Fruit fly (Drosophila melanogaster): ENCODE measurements around the gene CG32536.
A peak's percentile ranks its signal among the peaks of the same experiment; 100 is the strongest.

CG32536 gene

DNA sequence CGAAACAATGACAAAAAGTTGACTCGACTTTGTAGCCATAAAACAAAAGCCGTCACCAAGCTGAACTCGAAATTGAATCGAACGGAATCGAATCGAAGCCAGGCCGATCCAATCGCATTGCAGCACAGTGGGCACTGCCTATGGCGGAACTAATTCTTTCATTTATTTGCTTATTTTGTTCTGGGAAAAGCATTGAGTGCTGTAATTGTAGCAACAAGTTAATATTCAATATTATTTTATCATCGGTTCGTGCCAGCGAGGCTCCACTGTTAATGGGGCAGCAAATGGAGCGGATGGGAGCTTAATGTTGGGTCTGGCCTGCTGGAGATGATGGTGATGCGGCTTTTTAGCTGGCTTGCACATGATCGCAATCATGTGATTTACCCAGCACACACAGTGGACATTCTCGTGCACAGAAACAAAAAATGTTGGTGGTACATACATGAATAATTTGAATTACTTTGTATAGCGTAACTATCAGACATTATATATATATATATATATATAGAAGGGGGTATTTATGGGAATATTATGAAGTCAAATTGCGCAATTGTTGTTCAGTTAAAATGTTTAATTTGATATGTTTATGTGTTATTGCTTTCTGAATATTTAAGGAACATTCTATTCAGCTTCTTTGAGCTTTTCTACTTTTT, 12.7 kb upstream of the CG32536 start (continued):
- TF ChIP-seq vfl (GFP tag; optimal IDR thresholded peaks at IDR 0.05) (peak; percentile 41), CG18619 (GFP tag; optimal IDR thresholded peaks at IDR 0.05) (peak; percentile 73), CG11723 (GFP tag; optimal IDR thresholded peaks at IDR 0.05) (peak; percentile 84), CG11398 (GFP tag; optimal IDR thresholded peaks at IDR 0.05) (peak; percentile 63), CG10366 (GFP tag; IDR thresholded peaks at IDR 0.05) (peak; percentile 93), CG4854 (GFP tag; optimal IDR thresholded peaks at IDR 0.05) (peak; percentile 82), Bgb (GFP tag; IDR thresholded peaks at IDR 0.05; ENCODE audit: partially characterized antibody) (no peak), Nf-YC (tag; optimal IDR thresholded peaks at IDR 0.05) (peak; percentile 79), seq (GFP tag; IDR thresholded peaks at IDR 0.05) (peak; percentile 91), eyg (GFP tag; optimal IDR thresholded peaks at IDR 0.05) (peak; percentile 72), Kr (GFP tag; optimal IDR thresholded peaks at IDR 0.05) (no peak), corto (GFP tag; optimal IDR thresholded peaks at IDR 0.05) (peak; percentile 95), CG3838 (GFP tag; optimal IDR thresholded peaks at IDR 0.05) (peak; percentile 53), Sox100B (GFP tag; optimal IDR thresholded peaks at IDR 0.05) (peak; percentile 78), tll (GFP tag; optimal IDR thresholded peaks at IDR 0.05) (no peak), zen2 (GFP tag; IDR thresholded peaks at IDR 0.05; ENCODE audit: partially characterized antibody) (no peak), CG10209 (GFP tag; optimal IDR thresholded peaks at IDR 0.05) (peak; percentile 82), Hr3 (GFP tag; optimal IDR thresholded peaks at IDR 0.05) (peak; percentile 77), CG11696 (GFP tag; IDR thresholded peaks at IDR 0.05) (peak; percentile 37; the same call in 1 of the 2 replicates), CG11504 (tag; optimal IDR thresholded peaks at IDR 0.05) (peak; percentile 91), NC2α (GFP tag; optimal IDR thresholded peaks at IDR 0.05) (peak; percentile 79), Ssrp (tag; optimal IDR thresholded peaks at IDR 0.05) (peak; percentile 82), ac (GFP tag; optimal IDR thresholded peaks at IDR 0.05) (peak; percentile 25), CG7839 (tag; optimal IDR thresholded peaks at IDR 0.05) (peak; percentile 90), CG4328 (GFP tag; optimal IDR thresholded peaks at IDR 0.05) (peak; percentile 77), nau (GFP tag; optimal IDR thresholded peaks at IDR 0.05) (peak; percentile 79), eve (GFP tag; optimal IDR thresholded peaks at IDR 0.05) (peak in 1 of 2 experiments; percentile 93), kni (GFP tag; optimal IDR thresholded peaks at IDR 0.05) (peak; percentile 75), CG16863 (GFP tag; optimal IDR thresholded peaks at IDR 0.05) (peak; percentile 84), slbo (GFP tag; IDR thresholded peaks at IDR 0.05) (peak; percentile 90), psq (GFP tag; optimal IDR thresholded peaks at IDR 0.05) (peak; percentile 2), MBD-R2 (GFP tag; IDR thresholded peaks at IDR 0.05) (peak; percentile 51; the same call in 1 of the 2 replicates), C15 (GFP tag; IDR thresholded peaks at IDR 0.05) (0 out of 3 replicates have a peak, but pooled peaks have one; percentile 58), maf-S (GFP tag; optimal IDR thresholded peaks at IDR 0.05) (peak; percentile 78), toy (GFP tag; IDR thresholded peaks at IDR 0.05) (peak; percentile 49; the same call in 1 of the 2 replicates), CG9817 (tag; optimal IDR thresholded peaks at IDR 0.05) (peak; percentile 89), Doc2 (GFP tag; IDR thresholded peaks at IDR 0.05) (peak; percentile 65; the same call in 1 of the 2 replicates), HHEX (GFP tag; optimal IDR thresholded peaks at IDR 0.05) (peak; percentile 82), HmgD (GFP tag; optimal IDR thresholded peaks at IDR 0.05) (peak; percentile 41), lmd (GFP tag; IDR thresholded peaks at IDR 0.05) (peak; percentile 91), CG7556 (GFP tag; optimal IDR thresholded peaks at IDR 0.05) (peak; percentile 75), CG15514 (GFP tag; optimal IDR thresholded peaks at IDR 0.05) (peak; percentile 56), chm (GFP tag; IDR thresholded peaks at IDR 0.05) (peak; percentile 89), zf30C (GFP tag; optimal IDR thresholded peaks at IDR 0.05) (no peak), bcd (GFP tag; optimal IDR thresholded peaks at IDR 0.05) (peak; percentile 85), HmgZ (tag; optimal IDR thresholded peaks at IDR 0.05) (peak; percentile 74), CG15479 (GFP tag; optimal IDR thresholded peaks at IDR 0.05) (no peak), pan (optimal IDR thresholded peaks at IDR 0.05) (no peak), pan (GFP tag; optimal IDR thresholded peaks at IDR 0.05 in 1 of 2, IDR thresholded peaks at IDR 0.05 in 1 of 2) (peak in 1 of 2 experiments; percentile 95)

Measured in whole organism, embryonic.